Worm (Caenorhabditis elegans) whole organism, midembryonic: ENCODE results near the gene C33H5.16.
A peak's percentile ranks its signal among the peaks of the same experiment; 100 is the strongest.

Source experiments
- T22C8.4 ChIP-seq: fragments of 200-800 bp; sonication (Bioruptor generic); IDR thresholded peaks from 2 replicates; pipeline ENCODE4 v1.3.6; 2022; ENCODE audit warnings: missing genetic modification characterization, missing compliant biosample characterization
- cog-1 ChIP-seq: sonication (generic microtip); optimal IDR thresholded peaks from 2 replicates; lab custom pipeline; 2016; ENCODE audit warnings: missing genetic modification characterization, missing compliant biosample characterization
- flt-1 ChIP-seq: fragments of 200-800 bp; sonication (Bioruptor generic); IDR thresholded peaks from 2 replicates; pipeline ENCODE4 v1.3.6; 2022; ENCODE audit warnings: missing genetic modification characterization, missing compliant biosample characterization
- klf-2 ChIP-seq: fragments of 200-800 bp; sonication (Bioruptor generic); conservative IDR thresholded peaks from 2 replicates; pipeline ENCODE4 v1.3.6; 2022; ENCODE audit warnings: missing genetic modification reagents, missing genetic modification characterization, missing compliant biosample characterization
- med-1 ChIP-seq: sonication (generic microtip); optimal IDR thresholded peaks from 2 replicates; lab custom pipeline; 2017; ENCODE audit warnings: missing genetic modification characterization, mild to moderate bottlenecking, missing compliant biosample characterization, antibody characterized with exemption, missing genetic modification reagents; ENCODE audit not compliant: insufficient read depth
- ref-1 ChIP-seq: fragments of 200-800 bp; sonication (Bioruptor generic); conservative IDR thresholded peaks from 2 replicates; pipeline ENCODE4 v1.3.6; 2022; ENCODE audit warnings: missing genetic modification reagents, missing genetic modification characterization, missing compliant biosample characterization
- tab-1 ChIP-seq: fragments of 200-800 bp; sonication (Bioruptor generic); IDR thresholded peaks from 2 replicates; pipeline ENCODE4 v1.3.6; 2022; ENCODE audit warnings: missing genetic modification characterization, missing compliant biosample characterization
- ztf-23 ChIP-seq: fragments of 200-800 bp; sonication (Bioruptor generic); IDR thresholded peaks from 2 replicates; pipeline ENCODE4 v1.3.6; 2022; ENCODE audit warnings: missing genetic modification reagents, missing genetic modification characterization, missing compliant biosample characterization
- ztf-29 ChIP-seq: fragments of 200-800 bp; sonication (Bioruptor generic); IDR thresholded peaks from 2 replicates; pipeline ENCODE4 v1.3.6; 2022; ENCODE audit warnings: missing genetic modification reagents, missing genetic modification characterization, missing compliant biosample characterization

The C33H5.16 gene

ce11 chrIV:7790151-7790691 is 12.9 kb downstream of the C33H5.16 start:
- TF ChIP-seq T22C8.4 (GFP tag; lab: Robert Waterston, UW) (no peak), ztf-23 (GFP tag; lab: Robert Waterston, UW) (no peak), flt-1 (GFP tag; lab: Robert Waterston, UW) (no peak), klf-2 (GFP tag; lab: Robert Waterston, UW) (no peak), tab-1 (GFP tag; lab: Robert Waterston, UW) (no peak), med-1 (GFP tag; lab: Kevin White, UChicago) (no peak), cog-1 (tag; lab: Kevin White, UChicago) (no peak), ref-1 (GFP tag; lab: Robert Waterston, UW) (no peak), ztf-29 (GFP tag; lab: Robert Waterston, UW) (no peak)

ce11 chrIV:7789521-7789949 is 13.6 kb downstream of the C33H5.16 start, which contains the start of gene imp-3:
imp-3 (minus strand) TSS chrIV:7789613.
- TF ChIP-seq cog-1 (tag; lab: Kevin White, UChicago) (no peak), med-1 (GFP tag; lab: Kevin White, UChicago) (no peak), ztf-29 (GFP tag; lab: Robert Waterston, UW) (no peak), T22C8.4 (GFP tag; lab: Robert Waterston, UW) (no peak), ref-1 (GFP tag; lab: Robert Waterston, UW) (no peak), flt-1 (GFP tag; lab: Robert Waterston, UW) (no peak), ztf-23 (GFP tag; lab: Robert Waterston, UW) (no peak), tab-1 (GFP tag; lab: Robert Waterston, UW) (no peak), klf-2 (GFP tag; lab: Robert Waterston, UW) (no peak)

ce11 chrIV:7785506-7786065 is 17.6 kb downstream of the C33H5.16 start, which contains the start of gene tag-322:
tag-322 (minus strand) TSS chrIV:7785556.
- no peak for TF ChIP-seq ztf-29 (GFP tag; lab: Robert Waterston, UW)
- peak; percentile 32 for TF ChIP-seq cog-1 (tag; lab: Kevin White, UChicago)
- no peak for TF ChIP-seq ref-1 (GFP tag; lab: Robert Waterston, UW)

ce11 chrIV:7783801-7784411 is 19.2 kb downstream of the C33H5.16 start, which contains the start of gene tag-321:
tag-321 (minus strand) TSS chrIV:7783851.
- TF ChIP-seq T22C8.4 (GFP tag; lab: Robert Waterston, UW) (no peak), cog-1 (tag; lab: Kevin White, UChicago) (no peak), tab-1 (GFP tag; lab: Robert Waterston, UW) (no peak), ztf-29 (GFP tag; lab: Robert Waterston, UW) (no peak), flt-1 (GFP tag; lab: Robert Waterston, UW) (no peak), klf-2 (GFP tag; lab: Robert Waterston, UW) (no peak), med-1 (GFP tag; lab: Kevin White, UChicago) (no peak), ref-1 (GFP tag; lab: Robert Waterston, UW) (no peak), ztf-23 (GFP tag; lab: Robert Waterston, UW) (no peak)

ce11 chrIV:7782292-7782691 is 20.9 kb downstream of the C33H5.16 start, which contains the start of gene sec-10:
sec-10 (minus strand) TSS chrIV:7782499.
- TF ChIP-seq klf-2 (GFP tag; lab: Robert Waterston, UW), result no peak
- TF ChIP-seq ztf-29 (GFP tag; lab: Robert Waterston, UW), result no peak
- TF ChIP-seq flt-1 (GFP tag; lab: Robert Waterston, UW), result no peak
- TF ChIP-seq med-1 (GFP tag; lab: Kevin White, UChicago), result no peak
- TF ChIP-seq T22C8.4 (GFP tag; lab: Robert Waterston, UW), result no peak
- no peak for TF ChIP-seq ztf-23 (GFP tag; lab: Robert Waterston, UW)
- no peak for TF ChIP-seq ref-1 (GFP tag; lab: Robert Waterston, UW)
- no peak for TF ChIP-seq cog-1 (tag; lab: Kevin White, UChicago)
- TF ChIP-seq tab-1 (GFP tag; lab: Robert Waterston, UW), result no peak

ce11 chrIV:7778865-7779264 is 24.3 kb downstream of the C33H5.16 start, which contains the start of gene rpap-3:
rpap-3 (minus strand) TSS chrIV:7778965.
- TF ChIP-seq ztf-29 (GFP tag; lab: Robert Waterston, UW) (no peak), tab-1 (GFP tag; lab: Robert Waterston, UW) (no peak), med-1 (GFP tag; lab: Kevin White, UChicago) (no peak), cog-1 (tag; lab: Kevin White, UChicago) (no peak), ztf-23 (GFP tag; lab: Robert Waterston, UW) (no peak), flt-1 (GFP tag; lab: Robert Waterston, UW) (no peak), T22C8.4 (GFP tag; lab: Robert Waterston, UW) (no peak), klf-2 (GFP tag; lab: Robert Waterston, UW) (no peak)

ce11 chrIV:7775725-7776124 is 27.4 kb downstream of the C33H5.16 start, which contains the start of gene swd-2.1:
swd-2.1 (plus strand) TSS chrIV:7776025.
- TF ChIP-seq ref-1 (GFP tag; lab: Robert Waterston, UW) (no peak), tab-1 (GFP tag; lab: Robert Waterston, UW) (no peak), klf-2 (GFP tag; lab: Robert Waterston, UW) (no peak), ztf-23 (GFP tag; lab: Robert Waterston, UW) (no peak), med-1 (GFP tag; lab: Kevin White, UChicago) (no peak), ztf-29 (GFP tag; lab: Robert Waterston, UW) (no peak), cog-1 (tag; lab: Kevin White, UChicago) (no peak), flt-1 (GFP tag; lab: Robert Waterston, UW) (no peak), T22C8.4 (GFP tag; lab: Robert Waterston, UW) (no peak)

ce11 chrIV:7774206-7774605 is 28.9 kb downstream of the C33H5.16 start, which contains the start of the genes hcf-1 and swd-2.2:
hcf-1 (minus strand) TSS chrIV:7774275.
swd-2.2 (plus strand) TSS chrIV:7774411.
- TF ChIP-seq med-1 (GFP tag; lab: Kevin White, UChicago) (no peak), ztf-23 (GFP tag; lab: Robert Waterston, UW) (no peak), T22C8.4 (GFP tag; lab: Robert Waterston, UW) (no peak), flt-1 (GFP tag; lab: Robert Waterston, UW) (no peak), tab-1 (GFP tag; lab: Robert Waterston, UW) (no peak), ref-1 (GFP tag; lab: Robert Waterston, UW) (no peak), ztf-29 (GFP tag; lab: Robert Waterston, UW) (no peak), klf-2 (GFP tag; lab: Robert Waterston, UW) (no peak), cog-1 (tag; lab: Kevin White, UChicago) (no peak)
